Fruit fly (Drosophila melanogaster) whole organism, embryonic: ENCODE data around the gene pyx.

ENCODE experiments used
- Adf1 ChIP-seq: fragments of 200-800 bp; sonication (Bioruptor generic); IDR thresholded peaks from 2 replicates; pipeline ENCODE4 v1.3.6; 2022; ENCODE audit warnings: missing biosample characterization, missing genetic modification characterization
- Atf3 ChIP-seq: fragments of 200-800 bp; sonication (Bioruptor generic); optimal IDR thresholded peaks from 3 replicates; lab custom pipeline; 2016; ENCODE audit warnings: missing biosample characterization, missing genetic modification characterization
- BEAF-32 ChIP-seq: fragments of 200-800 bp; sonication (Bioruptor generic); optimal IDR thresholded peaks from 3 replicates; lab custom pipeline; 2017; ENCODE audit warnings: missing biosample characterization, missing genetic modification characterization, mild to moderate bottlenecking, moderate library complexity, missing genetic modification reagents
- Bgb ChIP-seq: fragments of 200-800 bp; sonication (Bioruptor generic); IDR thresholded peaks from 2 replicates; pipeline ENCODE4 v1.3.6; 2022; ENCODE audit warnings: missing biosample characterization, missing genetic modification characterization; ENCODE audit not compliant: partially characterized antibody
- CG10565 ChIP-seq: fragments of 200-800 bp; sonication (Bioruptor generic); optimal IDR thresholded peaks from 3 replicates; lab custom pipeline; 2016; ENCODE audit warnings: missing biosample characterization, mild to moderate bottlenecking, missing genetic modification characterization
- CG10959 ChIP-seq: fragments of 200-800 bp; sonication (Bioruptor generic); IDR thresholded peaks from 2 replicates; pipeline ENCODE4 v1.3.6; 2022; ENCODE audit warnings: missing biosample characterization, missing genetic modification characterization
- CG11456 ChIP-seq: fragments of 200-800 bp; sonication (Bioruptor generic); IDR thresholded peaks from 3 replicates; pipeline ENCODE4 v1.3.6; 2022; ENCODE audit warnings: missing biosample characterization, missing genetic modification characterization
- CG13287 ChIP-seq: fragments of 200-800 bp; sonication (Bioruptor generic); IDR thresholded peaks from 2 replicates; pipeline ENCODE4 v1.3.6; 2022; ENCODE audit warnings: missing biosample characterization, missing genetic modification characterization; ENCODE audit not compliant: partially characterized antibody
- CG14860 ChIP-seq: fragments of 200-800 bp; sonication (Bioruptor generic); IDR thresholded peaks from 3 replicates; pipeline ENCODE4 v1.3.6; 2022; ENCODE audit warnings: missing biosample characterization, missing genetic modification characterization; ENCODE audit not compliant: partially characterized antibody
- CG1603 ChIP-seq: fragments of 200-800 bp; sonication (Bioruptor generic); optimal IDR thresholded peaks from 2 replicates; lab custom pipeline; 2019; ENCODE audit warnings: missing biosample characterization, mild to moderate bottlenecking, missing genetic modification characterization, moderate library complexity
- CG2889 ChIP-seq: fragments of 200-800 bp; sonication (Bioruptor generic); IDR thresholded peaks from 3 replicates; pipeline ENCODE4 v1.3.6; 2022; ENCODE audit warnings: missing biosample characterization, missing genetic modification characterization
- CG30020 ChIP-seq: fragments of 200-800 bp; optimal IDR thresholded peaks from 2 replicates; lab custom pipeline; 2019; ENCODE audit warnings: missing biosample characterization, mild to moderate bottlenecking, missing genetic modification characterization, moderate library complexity
- CG30431 ChIP-seq: fragments of 200-800 bp; sonication (Bioruptor generic); optimal IDR thresholded peaks from 2 replicates; lab custom pipeline; 2017; ENCODE audit warnings: missing biosample characterization, missing genetic modification characterization
- CG31365 ChIP-seq: fragments of 200-800 bp; sonication (Bioruptor generic); optimal IDR thresholded peaks from 2 replicates; lab custom pipeline; 2018; ENCODE audit warnings: missing biosample characterization, mild to moderate bottlenecking, missing genetic modification characterization
- CG31388 ChIP-seq: fragments of 200-800 bp; sonication (Bioruptor generic); optimal IDR thresholded peaks from 2 replicates; lab custom pipeline; 2016; ENCODE audit warnings: missing biosample characterization, missing genetic modification characterization
- CG32532 ChIP-seq: fragments of 200-800 bp; sonication (Bioruptor generic); IDR thresholded peaks from 2 replicates; pipeline ENCODE4 v1.3.6; 2022; ENCODE audit warnings: missing biosample characterization, missing genetic modification characterization
- CG4404 ChIP-seq: fragments of 200-800 bp; sonication (Bioruptor generic); IDR thresholded peaks from 2 replicates; pipeline ENCODE4 v1.3.6; 2022; ENCODE audit warnings: missing biosample characterization, missing genetic modification characterization
- CG4424 ChIP-seq: fragments of 200-800 bp; sonication (Bioruptor generic); optimal IDR thresholded peaks from 3 replicates; lab custom pipeline; 2016; ENCODE audit warnings: missing biosample characterization, missing genetic modification characterization
- CG6175 ChIP-seq: fragments of 200-800 bp; sonication (Bioruptor generic); IDR thresholded peaks from 3 replicates; pipeline ENCODE4 v1.3.6; 2022; ENCODE audit warnings: missing biosample characterization, missing genetic modification characterization
- CG6654 ChIP-seq: fragments of 200-800 bp; sonication (Bioruptor generic); optimal IDR thresholded peaks from 2 replicates; lab custom pipeline; 2017; ENCODE audit warnings: missing biosample characterization, mild to moderate bottlenecking, missing genetic modification characterization
- CG8089 ChIP-seq: fragments of 200-800 bp; sonication (Bioruptor generic); optimal IDR thresholded peaks from 3 replicates; lab custom pipeline; 2016; ENCODE audit warnings: missing biosample characterization, missing genetic modification characterization
- CG8359 ChIP-seq: fragments of 200-800 bp; sonication (Bioruptor generic); optimal IDR thresholded peaks from 2 replicates; lab custom pipeline; 2017; ENCODE audit warnings: missing biosample characterization, mild to moderate bottlenecking, missing genetic modification characterization, borderline replicate concordance
- CrebB ChIP-seq: fragments of 200-800 bp; sonication (Bioruptor generic); optimal IDR thresholded peaks from 3 replicates; lab custom pipeline; 2018; ENCODE audit warnings: missing biosample characterization, mild to moderate bottlenecking, missing genetic modification characterization
- D ChIP-seq, 2 experiments: fragments of 200-800 bp in 1 of 2; fragments of >200 bp in 1 of 2; sonication (Bioruptor generic) in 1 of 2; optimal IDR thresholded peaks; 2 replicates in 1 of 2; 3 replicates in 1 of 2; lab custom pipeline; 2017; ENCODE audit warnings: mild to moderate bottlenecking in 1 of 2, missing biosample characterization in 1 of 2, missing genetic modification characterization in 1 of 2, missing genetic modification reagents in 1 of 2
- Drgx ChIP-seq: fragments of 200-800 bp; sonication (Bioruptor generic); IDR thresholded peaks from 2 replicates; pipeline ENCODE4 v1.3.6; 2022; ENCODE audit warnings: missing biosample characterization, missing genetic modification characterization
- Fer3 ChIP-seq: fragments of 200-800 bp; sonication (Bioruptor generic); optimal IDR thresholded peaks from 2 replicates; lab custom pipeline; 2018; ENCODE audit warnings: missing biosample characterization, mild to moderate bottlenecking, missing genetic modification characterization, moderate library complexity
- H15 ChIP-seq: fragments of 200-800 bp; sonication (Bioruptor generic); IDR thresholded peaks from 3 replicates; pipeline ENCODE4 v1.3.6; 2022; ENCODE audit warnings: missing biosample characterization, missing genetic modification characterization
- H2.0 ChIP-seq: fragments of 200-800 bp; sonication (Bioruptor generic); IDR thresholded peaks from 2 replicates; pipeline ENCODE4 v1.3.6; 2022; ENCODE audit warnings: missing biosample characterization, missing genetic modification characterization
- HLH54F ChIP-seq: fragments of 200-800 bp; sonication (Bioruptor generic); optimal IDR thresholded peaks from 3 replicates; lab custom pipeline; 2016; ENCODE audit warnings: missing biosample characterization, missing genetic modification characterization
- Hr39 ChIP-seq: fragments of >200 bp; optimal IDR thresholded peaks from 2 replicates; lab custom pipeline; 2017
- Lhr ChIP-seq: fragments of 200-800 bp; sonication (Bioruptor generic); optimal IDR thresholded peaks from 3 replicates; lab custom pipeline; 2017; ENCODE audit warnings: mild to moderate bottlenecking, missing biosample characterization, missing genetic modification reagents, missing genetic modification characterization
- MTF-1 ChIP-seq: fragments of 200-800 bp; sonication (Bioruptor generic); optimal IDR thresholded peaks from 2 replicates; lab custom pipeline; 2018; ENCODE audit warnings: missing biosample characterization, mild to moderate bottlenecking, missing genetic modification characterization, borderline replicate concordance
- Med ChIP-seq: fragments of 200-800 bp; sonication (Bioruptor generic); peaks from one replicate; lab custom pipeline; 2016; ENCODE audit warnings: missing biosample characterization, missing genetic modification characterization, mild to moderate bottlenecking, inconsistent platforms, moderate library complexity
- Trl ChIP-seq, 3 experiments: fragments of >200 bp in 2 of 3; fragments of 200-800 bp in 1 of 3; sonication (Bioruptor generic) in 1 of 3; optimal IDR thresholded peaks; 2 replicates in 1 of 3; 3 replicates in 2 of 3; lab custom pipeline; 2016 to 2017; ENCODE audit warnings: missing biosample characterization in 1 of 3, missing genetic modification characterization in 1 of 3
- az2 ChIP-seq: fragments of 200-800 bp; sonication (Bioruptor generic); optimal IDR thresholded peaks from 3 replicates; lab custom pipeline; 2016; ENCODE audit warnings: missing biosample characterization, missing genetic modification characterization
- chif ChIP-seq, 2 experiments: fragments of 200-800 bp; sonication (Bioruptor generic); optimal IDR thresholded peaks; 3 replicates each; lab custom pipeline; 2016; ENCODE audit warnings: missing biosample characterization in 2 of 2, missing genetic modification characterization in 2 of 2
- dm ChIP-seq: fragments of 200-800 bp; sonication (Bioruptor generic); optimal IDR thresholded peaks from 3 replicates; lab custom pipeline; 2016; ENCODE audit warnings: missing biosample characterization, missing genetic modification characterization
- esg ChIP-seq: fragments of 200-800 bp; sonication (Bioruptor generic); conservative IDR thresholded peaks from 2 replicates; pipeline ENCODE4 v1.3.6; 2022; ENCODE audit warnings: missing biosample characterization, missing genetic modification characterization
- ken ChIP-seq: fragments of 200-800 bp; sonication (Bioruptor generic); IDR thresholded peaks from 3 replicates; pipeline ENCODE4 v1.3.6; 2022; ENCODE audit warnings: missing biosample characterization, missing genetic modification characterization
- p53 ChIP-seq: fragments of 200-800 bp; sonication (Bioruptor generic); optimal IDR thresholded peaks from 2 replicates; lab custom pipeline; 2016; ENCODE audit warnings: missing biosample characterization, missing genetic modification characterization
- peb ChIP-seq: fragments of 200-800 bp; sonication (Bioruptor generic); IDR thresholded peaks from 2 replicates; pipeline ENCODE4 v1.3.6; 2022; ENCODE audit warnings: missing biosample characterization, missing genetic modification characterization
- phol ChIP-seq: fragments of 200-800 bp; sonication (Bioruptor generic); optimal IDR thresholded peaks from 3 replicates; lab custom pipeline; 2018; ENCODE audit warnings: missing biosample characterization, mild to moderate bottlenecking, missing genetic modification characterization, moderate library complexity
- pros ChIP-seq: fragments of 200-800 bp; sonication (Bioruptor generic); optimal IDR thresholded peaks from 3 replicates; lab custom pipeline; 2019; ENCODE audit warnings: missing biosample characterization, mild to moderate bottlenecking, missing genetic modification characterization, moderate library complexity
- repo ChIP-seq: fragments of 200-800 bp; sonication (Bioruptor generic); optimal IDR thresholded peaks from 2 replicates; lab custom pipeline; 2016; ENCODE audit warnings: missing biosample characterization, missing genetic modification characterization
- rib ChIP-seq: fragments of 200-800 bp; sonication (Bioruptor generic); IDR thresholded peaks from 2 replicates; pipeline ENCODE4 v1.3.6; 2022; ENCODE audit warnings: missing biosample characterization, missing genetic modification characterization
- sr ChIP-seq: fragments of 200-800 bp; sonication (Bioruptor generic); IDR thresholded peaks from 3 replicates; pipeline ENCODE4 v1.3.6; 2022; ENCODE audit warnings: missing biosample characterization, missing genetic modification characterization
- trh ChIP-seq: fragments of 200-800 bp; sonication (Bioruptor generic); optimal IDR thresholded peaks from 2 replicates; lab custom pipeline; 2016; ENCODE audit warnings: missing biosample characterization, missing genetic modification characterization
- usp ChIP-seq: fragments of >200 bp; optimal IDR thresholded peaks from 2 replicates; lab custom pipeline; 2017; ENCODE audit warnings: missing biosample characterization, missing genetic modification characterization
- wek ChIP-seq: fragments of 200-800 bp; sonication (Bioruptor generic); optimal IDR thresholded peaks from 3 replicates; lab custom pipeline; 2018; ENCODE audit warnings: missing biosample characterization, mild to moderate bottlenecking, missing genetic modification characterization, moderate library complexity

pyx gene

dm6 chr3L:270760-271500 lies 48.1 kb upstream of the pyx start, which contains the start of gene miple2 (continued):
- no peak for TF ChIP-seq CG10565 (GFP tag; lab: Kevin White, UChicago)
- TF ChIP-seq pros: peak; percentile 76
- TF ChIP-seq chif (GFP tag; optimal IDR thresholded peaks at IDR 0.05; lab: Kevin White, UChicago): peak; percentile 15 to 16
- no peak for TF ChIP-seq repo (GFP tag; lab: Kevin White, UChicago)
- peak; percentile 46 for TF ChIP-seq Lhr
- TF ChIP-seq CG6654 (GFP tag; lab: Kevin White, UChicago): no peak
- no peak for TF ChIP-seq usp (GFP tag; lab: Kevin White, UChicago)
- TF ChIP-seq rib: 0 out of 2 replicates have a peak, but pooled peaks have one; percentile 38
- TF ChIP-seq CG4424 (GFP tag; lab: Kevin White, UChicago): peak; percentile 42
- TF ChIP-seq trh (GFP tag; lab: Kevin White, UChicago): peak; percentile 12
- TF ChIP-seq CG10959: no peak
- no peak for TF ChIP-seq Bgb (GFP tag; lab: Robert Waterston, UW)
- peak; percentile 60 for TF ChIP-seq CrebB (tag; lab: Kevin White, UChicago)
- no peak for TF ChIP-seq CG14860 (GFP tag; lab: Robert Waterston, UW)
- peak; percentile 13 for TF ChIP-seq CG30020
- peak; percentile 31; the same call in 1 of the 2 replicates for TF ChIP-seq Drgx (GFP tag; lab: Robert Waterston, UW)
- TF ChIP-seq peb (GFP tag; lab: Robert Waterston, UW): no peak
- TF ChIP-seq az2 (GFP tag; lab: Kevin White, UChicago): peak; percentile 35
- peak; percentile 66 for TF ChIP-seq Med (GFP tag; lab: Kevin White, UChicago)
- 0 out of 3 replicates have a peak, but pooled peaks have one; percentile 25 for TF ChIP-seq ken (GFP tag; lab: Robert Waterston, UW)
- TF ChIP-seq sr (GFP tag; lab: Robert Waterston, UW): no peak
- TF ChIP-seq H2.0: no peak
- no peak for TF ChIP-seq CG4404 (GFP tag; lab: Robert Waterston, UW)
- no peak for TF ChIP-seq CG11456 (GFP tag; lab: Robert Waterston, UW)
- TF ChIP-seq Atf3: no peak
- TF ChIP-seq Trl (optimal IDR thresholded peaks at IDR 0.05; lab: Kevin White, UChicago): no peak
- peak; percentile 49 for TF ChIP-seq Trl (GFP tag; optimal IDR thresholded peaks at IDR 0.05; lab: Kevin White, UChicago)
- peak; percentile 27 for TF ChIP-seq CG31365 (tag; lab: Kevin White, UChicago)
- TF ChIP-seq CG1603: peak; percentile 8
- TF ChIP-seq Fer3 (tag; lab: Kevin White, UChicago): peak; percentile 15
- no peak for TF ChIP-seq p53 (GFP tag; lab: Kevin White, UChicago)
- TF ChIP-seq CG32532 (GFP tag; lab: Robert Waterston, UW): no peak
- TF ChIP-seq H15 (GFP tag; lab: Robert Waterston, UW): no peak
- TF ChIP-seq Adf1 (GFP tag; lab: Robert Waterston, UW): no peak
- no peak for TF ChIP-seq BEAF-32
- TF ChIP-seq Hr39 (lab: Kevin White, UChicago): no peak
- TF ChIP-seq CG13287 (GFP tag; lab: Robert Waterston, UW): no peak
- TF ChIP-seq phol: peak; percentile 47
- no peak for TF ChIP-seq MTF-1
- no peak for TF ChIP-seq D (optimal IDR thresholded peaks at IDR 0.05; lab: Kevin White, UChicago)
- peak; percentile 67 for TF ChIP-seq D (GFP tag; optimal IDR thresholded peaks at IDR 0.05; lab: Kevin White, UChicago)
- peak; percentile 49 for TF ChIP-seq HLH54F (GFP tag; lab: Kevin White, UChicago)
- no peak for TF ChIP-seq CG2889 (GFP tag; lab: Robert Waterston, UW)
- peak; percentile 43 for TF ChIP-seq CG8089 (GFP tag; lab: Kevin White, UChicago)
- peak; percentile 1 for TF ChIP-seq CG30431
- TF ChIP-seq wek (GFP tag; lab: Kevin White, UChicago): peak; percentile 73
- TF ChIP-seq CG8359 (GFP tag; lab: Kevin White, UChicago): no peak
- TF ChIP-seq dm (GFP tag; lab: Kevin White, UChicago): peak; percentile 44
- no peak for TF ChIP-seq CG31388
- no peak for TF ChIP-seq esg
- TF ChIP-seq CG6175 (GFP tag; lab: Robert Waterston, UW): no peak
